Fruit fly (Drosophila melanogaster): ENCODE results near the gene BigH1.

BigH1 gene

DNA sequence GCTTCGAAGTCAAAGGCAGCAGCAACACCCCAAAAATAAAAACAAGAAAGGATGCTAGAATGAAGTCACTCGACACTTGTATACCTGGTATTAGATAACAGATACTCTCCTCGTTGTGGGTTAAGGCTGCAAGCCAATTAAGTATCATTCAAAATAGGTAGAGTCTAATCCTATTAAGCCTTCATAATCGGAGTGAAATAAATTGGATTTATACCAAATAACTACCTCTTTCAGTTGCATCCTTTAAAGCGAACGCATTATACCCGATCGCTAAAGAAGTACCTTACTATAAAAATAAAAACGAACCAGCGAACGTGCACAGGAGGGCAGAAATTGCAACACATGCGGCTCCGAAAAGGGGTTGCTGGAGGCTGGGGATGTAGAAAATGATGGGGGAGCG lies 40.7 kb upstream of the BigH1 start:
- TF ChIP-seq CG18262 (tag; optimal IDR thresholded peaks at IDR 0.05) (no peak), bsh (GFP tag; optimal IDR thresholded peaks at IDR 0.05) (peak in 1 of 2 experiments; percentile 5)

DNA sequence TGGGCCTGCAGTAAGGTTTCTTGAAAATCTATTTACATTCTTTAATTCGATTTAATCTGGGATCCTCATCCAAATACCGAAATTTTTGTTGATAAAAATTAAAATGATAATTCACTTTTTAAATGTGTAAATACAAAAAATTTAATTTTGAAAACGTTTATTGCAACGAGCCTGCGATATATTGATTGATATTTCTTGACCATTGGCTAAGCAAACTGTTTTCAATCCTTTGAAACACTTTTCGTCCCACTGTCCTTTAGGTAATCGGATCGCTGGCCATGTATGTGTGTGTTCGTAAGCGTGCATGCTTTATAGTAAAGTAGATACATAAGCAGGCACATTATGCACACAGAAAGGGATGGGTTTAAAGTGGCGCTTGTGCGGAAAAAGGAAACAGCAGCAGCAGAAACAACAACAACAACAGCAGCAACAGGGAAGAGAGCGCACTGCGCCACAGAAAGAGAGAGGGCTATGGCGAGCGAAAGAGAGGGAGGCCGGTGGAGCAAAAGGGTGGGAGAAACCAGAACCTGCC lies 39.1 kb upstream of the BigH1 start:
- no peak for TF ChIP-seq gce (GFP tag; IDR thresholded peaks at IDR 0.05)
- peak; percentile 56 for TF ChIP-seq lbe (GFP tag; optimal IDR thresholded peaks at IDR 0.05)
- TF ChIP-seq CG4328 (GFP tag; optimal IDR thresholded peaks at IDR 0.05) = no peak
- TF ChIP-seq CG3407 (GFP tag; optimal IDR thresholded peaks at IDR 0.05) = peak; percentile 14
- no peak for TF ChIP-seq CG11085 (GFP tag; IDR thresholded peaks at IDR 0.05)
- peak; percentile 11 for TF ChIP-seq trh (GFP tag; optimal IDR thresholded peaks at IDR 0.05)
- TF ChIP-seq Dll (GFP tag; IDR thresholded peaks at IDR 0.05; ENCODE audit: partially characterized antibody) = 0 out of 4 replicates have a peak, but pooled peaks have one; percentile 14
- peak; percentile 57 for TF ChIP-seq Hsf (GFP tag; optimal IDR thresholded peaks at IDR 0.05)
- TF ChIP-seq ci (GFP tag; IDR thresholded peaks at IDR 0.05) = 0 out of 3 replicates have a peak, but pooled peaks have one; percentile 24
- TF ChIP-seq Mes4 (GFP tag; optimal IDR thresholded peaks at IDR 0.05) = peak; percentile 12
- TF ChIP-seq CG9727 (GFP tag; optimal IDR thresholded peaks at IDR 0.05) = peak; percentile 70
- peak; percentile 67 for TF ChIP-seq tio (GFP tag; optimal IDR thresholded peaks at IDR 0.05)
- no peak for TF ChIP-seq E2f1 (GFP tag; IDR thresholded peaks at IDR 0.05)
- TF ChIP-seq MBD-R2 (GFP tag; IDR thresholded peaks at IDR 0.05) = no peak
- TF ChIP-seq CG16863 (GFP tag; optimal IDR thresholded peaks at IDR 0.05) = peak; percentile 19
- peak; percentile 73 for TF ChIP-seq row (GFP tag; IDR thresholded peaks at IDR 0.05)
- peak; percentile 73 for TF ChIP-seq phol (tag; optimal IDR thresholded peaks at IDR 0.05)
- peak; percentile 12 for TF ChIP-seq maf-S (GFP tag; optimal IDR thresholded peaks at IDR 0.05)
- peak; percentile 55; the same call in 2 of the 3 replicates for TF ChIP-seq zfh1 (GFP tag; IDR thresholded peaks at IDR 0.05)
- peak; percentile 75 for TF ChIP-seq Xrp1 (GFP tag; IDR thresholded peaks at IDR 0.05)
- peak; percentile 13 for TF ChIP-seq Sox100B (GFP tag; optimal IDR thresholded peaks at IDR 0.05)
- peak; percentile 79 for TF ChIP-seq CG7556 (GFP tag; optimal IDR thresholded peaks at IDR 0.05)
- TF ChIP-seq sna (GFP tag; IDR thresholded peaks at IDR 0.05; ENCODE audit: partially characterized antibody) = no peak
- peak; percentile 90 for TF ChIP-seq dmrt11E (tag; optimal IDR thresholded peaks at IDR 0.05)
- peak; percentile 24 for TF ChIP-seq CG2116 (GFP tag; optimal IDR thresholded peaks at IDR 0.05)
- peak; percentile 69 for TF ChIP-seq CG4282 (GFP tag; optimal IDR thresholded peaks at IDR 0.05)
- peak in 1 of 2 experiments; percentile 12 for TF ChIP-seq Hr51 (GFP tag; optimal IDR thresholded peaks at IDR 0.05)
- TF ChIP-seq Ptx1 (GFP tag; IDR thresholded peaks at IDR 0.05) = peak; percentile 46
- TF ChIP-seq vvl (GFP tag; IDR thresholded peaks at IDR 0.05) = peak; percentile 59; the same call in 1 of the 2 replicates
- TF ChIP-seq peb (GFP tag; IDR thresholded peaks at IDR 0.05) = peak; percentile 13; the same call in 1 of the 2 replicates
- no peak for TF ChIP-seq CG10462 (GFP tag; optimal IDR thresholded peaks at IDR 0.05)
- TF ChIP-seq CG10431 (GFP tag; optimal IDR thresholded peaks at IDR 0.05) = peak; percentile 45
- peak; percentile 42 for TF ChIP-seq CG13424 (tag; optimal IDR thresholded peaks at IDR 0.05)
- no peak for TF ChIP-seq sug (tag; optimal IDR thresholded peaks at IDR 0.05)
- peak; percentile 44 for TF ChIP-seq fd96Cb (tag; optimal IDR thresholded peaks at IDR 0.05)
- peak; percentile 9 for TF ChIP-seq ATbp (GFP tag; optimal IDR thresholded peaks at IDR 0.05)
- TF ChIP-seq CG11723 (GFP tag; optimal IDR thresholded peaks at IDR 0.05) = no peak
- TF ChIP-seq chif (GFP tag; optimal IDR thresholded peaks at IDR 0.05) = peak in 1 of 2 experiments; percentile 58
- TF ChIP-seq so (GFP tag; IDR thresholded peaks at IDR 0.05) = no peak
- 0 out of 2 replicates have a peak, but pooled peaks have one; percentile 19 for TF ChIP-seq Awh (GFP tag; IDR thresholded peaks at IDR 0.05)
- TF ChIP-seq CG6813 (GFP tag; optimal IDR thresholded peaks at IDR 0.05) = peak; percentile 49
- TF ChIP-seq CG8388 (GFP tag; optimal IDR thresholded peaks at IDR 0.05) = peak; percentile 66
- peak; percentile 15 for TF ChIP-seq jumu (GFP tag; optimal IDR thresholded peaks at IDR 0.05)
- no peak for TF ChIP-seq CG17568 (GFP tag; optimal IDR thresholded peaks at IDR 0.05)
- TF ChIP-seq Oli (tag; optimal IDR thresholded peaks at IDR 0.05) = peak; percentile 69
- TF ChIP-seq cg (GFP tag; optimal IDR thresholded peaks at IDR 0.05) = peak; percentile 55

Data from whole organism, embryonic.